Fruit fly (Drosophila melanogaster) whole organism, embryonic: Measurements from ENCODE around the gene wds.

Experiments used
- CG10959 ChIP-seq: fragments of 200-800 bp; sonication (Bioruptor generic); IDR thresholded peaks from 2 replicates; pipeline ENCODE4 v1.3.6; 2022; ENCODE audit warnings: missing biosample characterization, missing genetic modification characterization
- CG9215 ChIP-seq: fragments of 200-800 bp; sonication (Bioruptor generic); IDR thresholded peaks from 2 replicates; pipeline ENCODE4 v1.3.6; 2022; ENCODE audit warnings: missing biosample characterization, missing genetic modification characterization
- HmgZ ChIP-seq: fragments of 200-800 bp; sonication (Bioruptor generic); optimal IDR thresholded peaks from 2 replicates; lab custom pipeline; 2018; ENCODE audit warnings: missing biosample characterization, mild to moderate bottlenecking, missing genetic modification characterization
- Hr39 ChIP-seq: fragments of >200 bp; optimal IDR thresholded peaks from 2 replicates; lab custom pipeline; 2017
- pum ChIP-seq: fragments of 200-800 bp; sonication (Bioruptor generic); optimal IDR thresholded peaks from 2 replicates; lab custom pipeline; 2016; ENCODE audit warnings: missing biosample characterization, missing genetic modification characterization

dm6 chrX:2546260-2546659, 39.5 kb upstream of the wds start:
- TF ChIP-seq Hr39: no peak
- no peak for TF ChIP-seq CG9215 (GFP tag; lab: Robert Waterston, UW)
- no peak for TF ChIP-seq CG10959 (GFP tag; lab: Robert Waterston, UW)
- TF ChIP-seq HmgZ: no peak
- no peak for TF ChIP-seq pum (GFP tag; lab: Kevin White, UChicago)
